Worm (Caenorhabditis elegans): ENCODE measurements around the gene atfs-1.
A peak's percentile ranks its signal among the peaks of the same experiment; 100 is the strongest.

Gene atfs-1

ce11 chrV:14235942-14236341 is 42.5 kb downstream of the atfs-1 start, which contains the start of gene ent-3:
ent-3 (minus strand) TSS chrV:14236042.
- TF ChIP-seq ahr-1 (tag; optimal IDR thresholded peaks at IDR 0.05) = no peak
- no peak for TF ChIP-seq unc-86 (tag; optimal IDR thresholded peaks at IDR 0.05)
- no peak for TF ChIP-seq hlh-8 (tag; optimal IDR thresholded peaks at IDR 0.05)
- TF ChIP-seq dve-1 (tag; optimal IDR thresholded peaks at IDR 0.05) = no peak
- no peak for TF ChIP-seq ceh-45 (GFP tag; IDR thresholded peaks at IDR 0.05)
- no peak for TF ChIP-seq ref-2 (tag; optimal IDR thresholded peaks at IDR 0.05)
- TF ChIP-seq sox-4 (tag; optimal IDR thresholded peaks at IDR 0.05) = no peak
- TF ChIP-seq dmd-4 (tag; optimal IDR thresholded peaks at IDR 0.05; ENCODE audit: borderline replicate concordance) = no peak
- TF ChIP-seq ttx-3 (tag; optimal IDR thresholded peaks at IDR 0.05) = no peak
- no peak for TF ChIP-seq hlh-15 (tag; optimal IDR thresholded peaks at IDR 0.05)

- TF ChIP-seq elt-4 (tag; optimal IDR thresholded peaks at IDR 0.05) (peak; percentile 63), ceh-31 (tag; optimal IDR thresholded peaks at IDR 0.05) (no peak), nhr-11 (tag; optimal IDR thresholded peaks at IDR 0.05) (no peak), ceh-6 (GFP tag; optimal IDR thresholded peaks at IDR 0.05) (no peak), lin-11 (tag; optimal IDR thresholded peaks at IDR 0.05) (no peak), C38D4.7 (GFP tag; optimal IDR thresholded peaks at IDR 0.05) (no peak), T23F11.4 (GFP tag; optimal IDR thresholded peaks at IDR 0.05) (peak; percentile 4), hlh-6 (tag; optimal IDR thresholded peaks at IDR 0.05) (no peak)
Observed at ce11 chrV:14240694-14241201, 47.3 kb downstream of the atfs-1 start, which contains the start of gene K02E11.10. K02E11.10 (minus strand) TSS chrV:14241151.

ce11 chrV:14243904-14244303 is 50.4 kb downstream of the atfs-1 start, which contains the start of gene sre-7:
sre-7 (plus strand) TSS chrV:14244204.
- no peak for TF ChIP-seq C38D4.7 (GFP tag; optimal IDR thresholded peaks at IDR 0.05)
- no peak for TF ChIP-seq nfya-1 (tag; optimal IDR thresholded peaks at IDR 0.05)
- TF ChIP-seq syd-9 (tag; optimal IDR thresholded peaks at IDR 0.05) = no peak
- TF ChIP-seq madf-2 (tag; optimal IDR thresholded peaks at IDR 0.05) = no peak
- TF ChIP-seq sdc-2 (tag; optimal IDR thresholded peaks at IDR 0.05) = no peak
- no peak for TF ChIP-seq ref-2 (tag; optimal IDR thresholded peaks at IDR 0.05)
- no peak for TF ChIP-seq hlh-30 (tag; optimal IDR thresholded peaks at IDR 0.05; ENCODE audit: insufficient read depth)

ce11 chrV:14246761-14247160 is 53.3 kb downstream of the atfs-1 start, which contains the start of gene K02E11.3:
K02E11.3 (minus strand) TSS chrV:14246861.
- TF ChIP-seq eyg-1 (tag; optimal IDR thresholded peaks at IDR 0.05) (no peak), che-1 (tag; optimal IDR thresholded peaks at IDR 0.05) (no peak), ceh-19 (GFP tag; optimal IDR thresholded peaks at IDR 0.05) (no peak), syd-9 (tag; optimal IDR thresholded peaks at IDR 0.05) (no peak), zip-5 (tag; optimal IDR thresholded peaks at IDR 0.05) (no peak), ceh-9 (tag; optimal IDR thresholded peaks at IDR 0.05) (no peak), ceh-48 (tag; optimal IDR thresholded peaks at IDR 0.05) (no peak), ceh-22 (tag; optimal IDR thresholded peaks at IDR 0.05) (no peak), nfya-1 (tag; optimal IDR thresholded peaks at IDR 0.05) (no peak), ref-2 (tag; optimal IDR thresholded peaks at IDR 0.05) (no peak), unc-86 (tag; optimal IDR thresholded peaks at IDR 0.05) (no peak), elt-2 (tag; optimal IDR thresholded peaks at IDR 0.05) (no peak), pat-9 (tag; optimal IDR thresholded peaks at IDR 0.05) (no peak), sox-4 (tag; optimal IDR thresholded peaks at IDR 0.05) (no peak), K09A11.1 (tag; optimal IDR thresholded peaks at IDR 0.05; ENCODE audit: insufficient read depth) (no peak), dmd-4 (tag; optimal IDR thresholded peaks at IDR 0.05; ENCODE audit: borderline replicate concordance) (no peak), tbx-2 (tag; optimal IDR thresholded peaks at IDR 0.05) (no peak)
